Worm (Caenorhabditis elegans): Measurements from ENCODE around the gene ptr-8.
"Not testable (repeated sequence)": the region's sequence is repeated elsewhere in the genome, so short reads cannot be mapped to it uniquely, and the experiment has no call there.

The ptr-8 gene

DNA sequence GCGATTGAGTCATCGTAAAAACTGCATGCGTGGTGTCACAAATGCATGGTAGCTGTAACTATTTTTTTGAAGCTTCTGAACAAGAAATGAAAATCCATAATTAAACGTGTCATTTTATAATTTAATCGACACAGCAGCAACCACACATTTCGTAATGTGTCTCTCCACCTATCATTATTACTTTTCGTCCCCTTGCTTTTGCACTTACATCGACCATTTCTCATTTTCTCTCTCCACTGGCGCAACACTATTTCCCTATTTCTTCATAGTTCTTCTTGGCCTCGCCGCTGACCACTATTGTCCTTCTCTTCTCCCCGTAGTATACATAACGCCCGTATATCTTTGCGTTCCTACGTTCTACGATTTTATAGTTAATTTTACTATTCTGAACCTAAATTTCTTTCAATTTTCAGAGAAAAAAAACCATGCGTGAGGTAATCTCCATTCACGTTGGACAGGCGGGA is 29.2 kb downstream of the ptr-8 start, which contains the start of gene tba-4:
TSS of gene tba-4 (plus strand) at position 414 of the 464 bp plus-strand sequence.
- TF ChIP-seq unc-62 (GFP tag; optimal IDR thresholded peaks at IDR 0.05), result no peak

DNA sequence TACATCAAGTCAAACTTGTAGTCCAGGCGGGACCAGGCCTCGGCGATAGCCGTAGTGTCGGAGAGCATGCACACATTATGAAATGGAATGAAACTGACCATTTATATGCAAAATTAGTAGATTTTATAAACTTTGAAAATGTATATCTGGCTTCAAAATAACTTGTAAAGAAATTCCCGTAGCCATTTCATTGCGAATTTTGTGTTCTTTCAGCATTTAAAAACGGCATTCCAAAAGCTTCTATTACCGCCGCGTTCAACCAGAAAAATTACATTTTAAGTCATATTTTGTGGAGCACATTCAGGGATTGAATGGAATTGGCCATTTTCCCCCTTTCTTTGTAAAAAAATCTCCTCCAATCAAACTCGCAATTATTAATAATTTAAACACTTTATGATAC is 33.8 kb downstream of the ptr-8 start, which contains the start of gene Y19D2B.1:
TSS of gene Y19D2B.1 (minus strand) at position 101 of the 400 bp plus-strand sequence.
- TF ChIP-seq unc-62 (GFP tag; optimal IDR thresholded peaks at IDR 0.05), result not testable (repeated sequence)

DNA sequence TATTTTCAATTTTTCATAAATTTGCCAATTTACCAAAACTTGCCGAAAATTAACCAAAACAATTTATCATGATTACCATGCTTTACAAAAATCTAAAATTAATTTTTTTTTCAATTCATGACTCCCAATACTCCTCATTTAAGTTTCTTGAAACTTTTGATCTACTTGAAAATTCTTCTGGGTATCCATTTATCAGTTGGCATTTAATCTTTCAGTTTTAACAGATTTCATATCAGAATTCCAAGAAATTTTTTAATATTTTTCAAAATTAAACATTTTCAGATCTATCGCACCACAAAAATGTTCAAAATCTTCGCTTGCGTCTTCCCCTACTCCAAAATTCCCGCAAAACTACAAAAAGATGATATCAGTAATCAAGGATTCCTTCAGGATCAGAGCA is 34.9 kb downstream of the ptr-8 start, which contains the start of gene Y19D2B.2:
TSS of gene Y19D2B.2 (plus strand) at position 301 of the 400 bp plus-strand sequence.
- no peak for TF ChIP-seq unc-62 (GFP tag; optimal IDR thresholded peaks at IDR 0.05)

DNA sequence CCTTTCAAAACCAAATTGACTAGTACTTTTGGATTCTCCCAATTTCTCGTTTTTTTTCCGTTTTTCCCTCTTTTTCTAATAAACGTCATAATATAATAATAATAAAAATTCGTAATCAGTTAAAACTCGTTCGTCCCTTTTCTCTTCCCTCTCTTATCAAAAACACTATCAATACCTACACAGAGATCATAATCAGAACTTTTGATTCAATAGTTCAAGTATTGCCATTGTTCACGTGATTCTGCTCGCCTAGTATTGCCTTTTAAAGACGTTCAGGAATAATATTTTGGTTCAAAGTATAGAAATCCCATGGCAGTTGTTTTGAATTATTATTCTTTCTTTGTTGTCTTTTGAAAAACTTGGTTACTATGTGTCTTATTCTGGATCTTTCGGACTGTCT is 35.6 kb downstream of the ptr-8 start:
- no peak for TF ChIP-seq unc-62 (GFP tag; optimal IDR thresholded peaks at IDR 0.05)

DNA sequence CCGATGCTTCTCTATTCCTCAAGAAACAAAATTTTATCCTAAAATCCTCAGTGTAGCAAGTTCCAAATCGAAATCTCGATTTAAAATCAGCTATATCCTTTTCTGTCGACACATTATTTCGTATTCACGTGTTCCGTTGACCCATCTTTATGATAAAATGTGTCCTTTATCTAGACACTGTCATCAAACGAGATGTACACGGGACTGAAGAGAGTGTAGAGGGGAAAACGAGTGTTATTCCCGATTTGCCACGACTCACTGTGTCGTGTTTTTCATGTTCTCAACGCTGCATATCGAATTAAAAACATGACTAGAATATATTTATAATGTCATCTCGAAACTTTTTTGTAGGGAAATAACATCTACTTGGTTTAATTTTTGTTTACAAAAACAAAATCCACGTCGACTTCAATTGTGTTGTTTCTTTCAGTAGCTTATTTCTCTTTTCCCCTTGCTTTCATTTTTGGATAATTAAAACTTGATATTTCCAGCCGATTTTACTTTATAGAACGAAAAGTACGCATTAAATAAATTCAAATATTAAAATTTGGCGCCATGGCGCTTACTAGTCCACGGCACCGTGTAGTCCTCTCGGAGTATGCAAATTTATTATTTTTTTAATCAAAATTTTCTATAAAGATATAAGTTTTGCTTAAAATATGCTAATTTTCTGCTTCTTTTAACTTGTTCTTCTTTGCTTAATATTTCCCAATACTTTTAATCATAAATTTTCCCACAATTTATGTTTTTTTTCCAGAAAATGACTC is 36.9 kb downstream of the ptr-8 start, which contains the start of gene metr-1:
TSS of gene metr-1 (plus strand) at position 758 of the 767 bp plus-strand sequence.
- TF ChIP-seq unc-62 (GFP tag; optimal IDR thresholded peaks at IDR 0.05), result no peak

DNA sequence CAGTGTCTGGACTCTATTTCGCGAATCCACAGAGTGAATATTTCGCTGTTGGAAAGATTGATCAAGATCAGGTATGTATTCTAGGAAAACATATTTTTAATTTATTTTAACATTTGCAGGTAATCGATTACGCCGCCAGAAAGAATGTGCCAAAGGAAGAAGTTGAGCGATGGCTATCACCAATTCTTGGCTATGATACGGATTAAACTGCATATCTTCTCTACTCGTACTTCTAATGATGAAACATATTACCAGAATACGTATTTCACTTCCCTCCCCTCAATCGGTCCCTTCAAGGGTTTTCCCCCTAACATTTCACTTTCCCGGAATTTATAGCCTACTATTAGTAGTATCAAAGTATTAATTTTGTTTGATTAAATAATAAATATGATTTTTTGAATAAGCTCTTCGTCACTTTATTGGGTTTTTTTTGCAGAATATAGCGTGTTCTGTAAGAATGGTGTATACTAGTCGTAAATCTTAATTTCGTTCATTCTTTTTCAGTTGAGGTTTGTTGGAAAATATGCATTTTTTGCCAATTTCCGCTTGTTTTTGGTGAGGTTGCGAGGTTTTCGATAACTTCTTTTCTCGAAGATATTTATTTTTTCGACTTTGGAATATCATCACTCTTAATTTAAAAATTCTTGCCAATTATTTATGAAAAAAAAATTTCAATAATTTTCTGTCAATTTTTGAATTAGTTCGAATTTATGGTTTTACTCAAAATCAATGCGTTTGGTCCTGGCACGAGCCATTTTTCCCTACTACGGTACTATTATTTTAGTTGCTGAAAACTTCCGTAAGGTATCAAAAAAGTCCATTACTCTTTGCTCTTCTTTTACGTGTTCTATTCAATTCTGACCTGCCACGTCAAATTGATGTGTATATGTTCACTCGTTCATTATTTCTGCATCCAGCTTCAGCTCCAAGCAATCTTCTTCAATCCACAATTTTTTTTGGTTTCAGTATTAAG is 41.9 kb downstream of the ptr-8 start:
- TF ChIP-seq unc-62 (GFP tag; optimal IDR thresholded peaks at IDR 0.05), result no peak

DNA sequence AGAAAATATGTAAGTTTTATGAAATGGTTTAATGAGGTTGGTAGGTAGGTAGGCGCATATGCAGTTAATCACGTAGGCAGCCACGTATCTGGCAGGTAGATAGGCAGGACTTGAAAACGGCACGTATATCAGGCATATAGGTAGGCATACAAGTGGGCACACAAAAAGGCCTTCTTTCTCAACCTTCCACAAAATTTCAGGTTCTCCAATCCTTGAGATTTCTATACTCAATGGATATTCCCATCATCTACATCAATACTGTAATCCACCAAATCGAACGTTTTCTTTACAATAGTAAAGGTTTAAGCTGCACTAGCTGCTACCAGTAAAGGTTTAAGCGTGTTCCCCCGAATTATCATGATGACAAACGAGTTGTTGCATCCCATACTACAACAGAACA is 43.2 kb downstream of the ptr-8 start:
- TF ChIP-seq unc-62 (GFP tag; optimal IDR thresholded peaks at IDR 0.05), result no peak

- no peak for TF ChIP-seq unc-62 (GFP tag; optimal IDR thresholded peaks at IDR 0.05)
These were observed 45.1 kb downstream of the ptr-8 start for ce11 chrII:10933948-10934722.

DNA sequence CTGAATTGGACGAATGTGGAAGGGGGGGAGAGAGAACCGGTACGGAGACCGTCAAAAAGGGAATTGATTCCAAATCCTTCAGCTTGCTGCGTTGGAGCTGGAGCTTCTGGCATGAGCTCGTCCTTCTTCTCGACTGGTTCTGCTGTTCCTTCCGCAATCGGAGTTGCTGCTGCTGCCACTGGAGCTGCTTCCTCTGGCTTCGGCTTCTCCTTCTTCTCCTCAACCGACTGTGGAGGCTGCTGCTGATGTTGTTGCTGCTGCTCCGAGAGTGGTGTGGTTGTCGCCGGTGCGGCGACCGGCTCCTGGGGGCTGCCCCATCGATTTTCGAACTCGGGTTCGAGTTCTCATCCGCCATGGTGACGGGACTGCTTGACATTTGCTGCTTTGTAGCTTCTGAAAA is 45.7 kb downstream of the ptr-8 start, which contains the start of gene R03D7.2:
TSS of gene R03D7.2 (minus strand) at position 399 of the 400 bp plus-strand sequence.
- TF ChIP-seq unc-62 (GFP tag; optimal IDR thresholded peaks at IDR 0.05), result no peak

DNA sequence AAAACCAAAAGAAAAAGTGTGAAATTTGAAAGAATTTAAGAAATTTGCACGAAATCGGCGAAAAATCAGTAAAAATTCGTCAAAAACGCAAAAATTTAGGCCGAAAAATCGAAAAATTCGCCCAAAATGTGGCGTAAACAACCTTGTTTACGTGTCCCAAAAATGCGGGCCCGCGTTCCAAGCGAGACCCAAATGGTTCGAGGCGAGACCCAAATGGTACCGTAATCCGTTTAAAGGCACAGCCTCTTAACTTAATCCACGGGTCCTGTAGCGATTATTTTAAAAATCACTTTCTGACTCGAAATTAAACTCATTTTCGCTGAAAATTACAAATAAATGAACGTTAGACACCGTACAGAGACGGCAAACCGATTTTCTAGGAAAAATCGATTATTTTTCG is 46.3 kb downstream of the ptr-8 start:
- TF ChIP-seq unc-62 (GFP tag; optimal IDR thresholded peaks at IDR 0.05), result no peak

DNA sequence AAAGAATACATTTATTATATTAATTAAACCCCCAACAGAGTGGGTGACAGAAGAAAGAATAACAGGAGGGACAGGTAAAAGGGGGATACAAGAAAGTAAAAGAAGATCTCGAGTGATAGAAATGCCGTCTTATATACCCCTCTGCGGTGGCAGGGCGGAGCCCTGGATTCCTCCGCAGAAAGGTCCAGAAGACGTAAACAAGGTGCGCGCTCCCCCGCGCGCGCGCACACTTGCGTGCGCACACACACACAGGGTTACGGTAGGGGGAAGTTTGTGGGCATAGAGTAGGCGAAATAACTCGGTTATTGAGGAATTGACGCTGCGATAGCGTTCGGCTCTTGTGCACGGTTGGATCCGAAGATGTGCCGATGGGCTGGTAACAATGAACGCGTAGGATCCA is 52.8 kb downstream of the ptr-8 start, which contains the start of gene R03D7.15:
TSS of gene R03D7.15 (plus strand) at position 299 of the 400 bp plus-strand sequence.
- not testable (repeated sequence) for TF ChIP-seq unc-62 (GFP tag; optimal IDR thresholded peaks at IDR 0.05)

All from whole organism, dauer.